Worm (Caenorhabditis elegans) whole organism, L4/young adult: ENCODE results near the gene wee-1.3.

Source experiments
- W03F9.2 ChIP-seq: fragments of 150-350 bp; optimal IDR thresholded peaks from 2 replicates; lab custom pipeline; 2014; ENCODE audit warnings: missing biosample characterization, missing genetic modification characterization
- dao-5 ChIP-seq: sonication (generic microtip); optimal IDR thresholded peaks from 2 replicates; lab custom pipeline; 2016; ENCODE audit warnings: missing genotype, missing genetic modification characterization, moderate library complexity, missing compliant biosample characterization
- him-1 ChIP-seq: sonication (generic microtip); optimal IDR thresholded peaks from 2 replicates; lab custom pipeline; 2016; ENCODE audit warnings: missing genotype, missing genetic modification reagents, missing genetic modification characterization, missing compliant biosample characterization

DNA sequence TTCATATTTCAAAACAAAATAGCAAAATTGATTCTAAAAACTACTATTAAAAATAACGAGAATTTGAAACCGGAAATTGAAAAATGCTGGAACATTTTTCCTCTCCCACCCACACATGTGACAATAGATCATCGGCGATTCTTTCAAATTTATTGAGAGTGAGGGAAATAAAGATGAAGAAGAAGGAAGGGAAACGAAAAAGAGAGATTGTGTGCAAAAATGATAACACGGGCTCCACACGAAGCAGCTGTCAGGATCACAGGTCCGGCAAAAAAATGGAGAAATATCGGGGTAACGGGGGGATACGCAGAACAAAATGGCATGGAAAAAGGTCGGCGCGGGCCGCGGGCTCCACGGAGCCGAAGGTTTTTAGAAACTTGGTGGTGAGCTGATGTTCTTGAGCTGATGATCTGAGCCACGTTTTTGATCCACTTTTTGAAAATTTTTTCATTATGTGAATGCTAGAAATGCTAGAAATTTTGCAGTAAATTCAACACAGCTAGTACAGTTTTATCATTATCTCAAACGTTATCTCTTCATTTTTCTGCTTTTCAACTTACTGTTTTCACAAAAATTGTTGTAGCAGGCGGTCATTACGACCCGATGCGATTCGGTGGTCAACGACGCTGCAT lies 41.5 kb upstream of the wee-1.3 start, which contains the start of gene shk-1:
- TF ChIP-seq W03F9.2 (tag; lab: Kevin White, UChicago) (no peak), him-1 (tag; lab: Kevin White, UChicago) (no peak), dao-5 (tag; lab: Kevin White, UChicago) (no peak)
